Fruit fly (Drosophila melanogaster) whole organism, wandering third instar larva: ENCODE data around the gene CG15143.

Source experiments
- Hr78 ChIP-seq: fragments of >200 bp; optimal IDR thresholded peaks from 2 replicates; lab custom pipeline; 2017; ENCODE audit warnings: missing biosample characterization, missing genetic modification characterization
- jim ChIP-seq: fragments of 175-275, 200-325 bp; sonication (Bioruptor generic); optimal IDR thresholded peaks from 2 replicates; lab custom pipeline; 2016; ENCODE audit warnings: missing biosample characterization, mild to moderate bottlenecking, missing genetic modification characterization
- pan ChIP-seq: fragments of >200 bp; optimal IDR thresholded peaks from 2 replicates; lab custom pipeline; 2017
- usp ChIP-seq: fragments of >200 bp; optimal IDR thresholded peaks from 2 replicates; lab custom pipeline; 2017; ENCODE audit warnings: missing biosample characterization, missing genetic modification characterization

DNA sequence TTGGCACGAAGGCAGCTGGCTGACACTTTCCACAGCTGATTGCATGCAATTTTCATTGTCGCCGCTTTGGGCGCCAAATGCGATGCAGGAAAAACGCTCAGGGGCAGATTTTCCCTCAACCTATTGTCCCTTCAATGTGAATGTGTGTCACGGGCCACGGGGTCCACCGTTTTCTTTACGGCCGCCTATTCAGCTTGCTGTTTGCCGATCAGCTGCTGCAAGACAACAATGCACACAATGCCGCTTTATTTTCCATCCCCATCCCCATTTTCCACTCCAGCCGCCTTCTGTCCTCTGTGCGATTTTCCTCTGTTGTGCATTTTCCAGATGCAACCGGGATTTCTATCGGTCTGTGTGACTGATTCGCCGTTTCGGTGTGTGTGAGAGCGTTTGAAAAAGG is 40.3 kb upstream of the CG15143 start:
- no peak for TF ChIP-seq jim
- no peak for TF ChIP-seq usp (GFP tag; lab: Kevin White, UChicago)
- no peak for TF ChIP-seq pan (lab: Kevin White, UChicago)
- no peak for TF ChIP-seq Hr78 (GFP tag; lab: Kevin White, UChicago)
